Fruit fly (Drosophila melanogaster) whole organism, embryonic: ENCODE results near the gene Bacc.
A peak's percentile ranks its signal among the peaks of the same experiment; 100 is the strongest.

ENCODE experiments used
- Adf1 ChIP-seq: fragments of 200-800 bp; sonication (Bioruptor generic); IDR thresholded peaks from 2 replicates; pipeline ENCODE4 v1.3.6; 2022; ENCODE audit warnings: missing biosample characterization, missing genetic modification characterization
- Asciz ChIP-seq: fragments of 200-800 bp; sonication (Bioruptor generic); optimal IDR thresholded peaks from 2 replicates; lab custom pipeline; 2017; ENCODE audit warnings: missing biosample characterization, mild to moderate bottlenecking, missing genetic modification characterization, missing genetic modification reagents
- CG14014 ChIP-seq: fragments of 200-800 bp; sonication (Bioruptor generic); IDR thresholded peaks from 2 replicates; pipeline ENCODE4 v1.3.6; 2022; ENCODE audit warnings: missing biosample characterization, missing genetic modification characterization
- CG14965 ChIP-seq: fragments of 200-800 bp; sonication (Bioruptor generic); optimal IDR thresholded peaks from 2 replicates; lab custom pipeline; 2016; ENCODE audit warnings: missing biosample characterization, missing genetic modification characterization, borderline replicate concordance
- CG16813 ChIP-seq: fragments of 200-800 bp; sonication (Bioruptor generic); IDR thresholded peaks from 3 replicates; pipeline ENCODE4 v1.3.6; 2022; ENCODE audit warnings: missing biosample characterization, missing genetic modification characterization; ENCODE audit not compliant: partially characterized antibody
- CG18619 ChIP-seq: fragments of 200-800 bp; sonication (Bioruptor generic); optimal IDR thresholded peaks from 3 replicates; lab custom pipeline; 2017; ENCODE audit warnings: missing biosample characterization, mild to moderate bottlenecking, missing genetic modification characterization
- CG2116 ChIP-seq: fragments of 200-800 bp; sonication (Bioruptor generic); optimal IDR thresholded peaks from 3 replicates; lab custom pipeline; 2018; ENCODE audit warnings: missing biosample characterization, mild to moderate bottlenecking, missing genetic modification characterization
- CG3281 ChIP-seq: fragments of 200-800 bp; sonication (Bioruptor generic); optimal IDR thresholded peaks from 3 replicates; lab custom pipeline; 2017; ENCODE audit warnings: missing biosample characterization, mild to moderate bottlenecking, missing genetic modification characterization
- CG6175 ChIP-seq: fragments of 200-800 bp; sonication (Bioruptor generic); IDR thresholded peaks from 3 replicates; pipeline ENCODE4 v1.3.6; 2022; ENCODE audit warnings: missing biosample characterization, missing genetic modification characterization
- CG6254 ChIP-seq: fragments of 200-800 bp; sonication (Bioruptor generic); optimal IDR thresholded peaks from 3 replicates; lab custom pipeline; 2017; ENCODE audit warnings: mild to moderate bottlenecking, missing biosample characterization, missing genetic modification reagents, missing genetic modification characterization
- CG8290 ChIP-seq, 3 experiments: fragments of 200-800 bp; sonication (Bioruptor generic); optimal IDR thresholded peaks; 2 replicates each; lab custom pipeline; 2016 to 2019; ENCODE audit warnings: missing biosample characterization in 3 of 3, missing genetic modification characterization in 3 of 3, mild to moderate bottlenecking in 2 of 3, moderate library complexity in 1 of 3
- CTCF ChIP-seq: fragments of 200-800 bp; sonication (Bioruptor generic); optimal IDR thresholded peaks from 2 replicates; lab custom pipeline; 2017; ENCODE audit warnings: missing biosample characterization, mild to moderate bottlenecking, missing genetic modification characterization, moderate library complexity
- Camta ChIP-seq: fragments of 200-800 bp; sonication (Bioruptor generic); optimal IDR thresholded peaks from 2 replicates; lab custom pipeline; 2016; ENCODE audit warnings: missing biosample characterization, missing genetic modification characterization
- Dref ChIP-seq: fragments of 200-800 bp; sonication (Bioruptor generic); IDR thresholded peaks from 2 replicates; pipeline ENCODE4 v1.3.6; 2022; ENCODE audit warnings: missing biosample characterization, missing genetic modification characterization
- Fer3 ChIP-seq: fragments of 200-800 bp; sonication (Bioruptor generic); optimal IDR thresholded peaks from 2 replicates; lab custom pipeline; 2018; ENCODE audit warnings: missing biosample characterization, mild to moderate bottlenecking, missing genetic modification characterization, moderate library complexity
- HHEX ChIP-seq: fragments of 200-800 bp; sonication (Bioruptor generic); optimal IDR thresholded peaks from 3 replicates; lab custom pipeline; 2017; ENCODE audit warnings: missing biosample characterization, mild to moderate bottlenecking, missing genetic modification characterization, missing genetic modification reagents
- Hand ChIP-seq: fragments of 200-800 bp; sonication (Bioruptor generic); optimal IDR thresholded peaks from 2 replicates; lab custom pipeline; 2017; ENCODE audit warnings: mild to moderate bottlenecking, missing biosample characterization, missing genetic modification reagents, missing genetic modification characterization
- Lpt ChIP-seq: fragments of >200 bp; optimal IDR thresholded peaks from 2 replicates; lab custom pipeline; 2018; ENCODE audit warnings: missing biosample characterization, missing genetic modification characterization
- Meics ChIP-seq: fragments of 200-800 bp; sonication (Bioruptor generic); optimal IDR thresholded peaks from 2 replicates; lab custom pipeline; 2017; ENCODE audit warnings: missing biosample characterization, mild to moderate bottlenecking, missing genetic modification characterization
- Myb ChIP-seq: fragments of 200-800 bp; sonication (Bioruptor generic); optimal IDR thresholded peaks from 2 replicates; lab custom pipeline; 2016; ENCODE audit warnings: missing biosample characterization, missing genetic modification characterization
- Oli ChIP-seq: fragments of 200-800 bp; sonication (Bioruptor generic); optimal IDR thresholded peaks from 2 replicates; lab custom pipeline; 2018; ENCODE audit warnings: missing biosample characterization, mild to moderate bottlenecking, missing genetic modification characterization, moderate library complexity
- Sin3A ChIP-seq: fragments of >200 bp; optimal IDR thresholded peaks from 2 replicates; lab custom pipeline; 2018
- Sox102F ChIP-seq: fragments of 200-800 bp; sonication (Bioruptor generic); optimal IDR thresholded peaks from 2 replicates; lab custom pipeline; 2018; ENCODE audit warnings: missing biosample characterization, mild to moderate bottlenecking, missing genetic modification characterization, moderate library complexity
- Stat92E ChIP-seq, 3 experiments: fragments of >200 bp in 2 of 3; fragments of 200-800 bp in 1 of 3; sonication (Bioruptor generic) in 1 of 3; optimal IDR thresholded peaks; 2 replicates each; lab custom pipeline; 2017 to 2019; ENCODE audit warnings: missing biosample characterization in 3 of 3, missing genetic modification characterization in 3 of 3, mild to moderate bottlenecking in 1 of 3, moderate library complexity in 1 of 3
- Xbp1 ChIP-seq: fragments of 200-800 bp; sonication (Bioruptor generic); optimal IDR thresholded peaks from 3 replicates; lab custom pipeline; 2016; ENCODE audit warnings: missing biosample characterization, mild to moderate bottlenecking, missing genetic modification characterization
- abd-A ChIP-seq: fragments of 200-800 bp; sonication (Bioruptor generic); optimal IDR thresholded peaks from 3 replicates; lab custom pipeline; 2019; ENCODE audit warnings: missing biosample characterization, mild to moderate bottlenecking, missing genetic modification characterization, moderate library complexity
- cato ChIP-seq: fragments of 200-800 bp; sonication (Bioruptor generic); optimal IDR thresholded peaks from 2 replicates; lab custom pipeline; 2016; ENCODE audit warnings: missing biosample characterization, missing genetic modification characterization, borderline replicate concordance
- corto ChIP-seq: fragments of 200-800 bp; sonication (Bioruptor generic); optimal IDR thresholded peaks from 2 replicates; lab custom pipeline; 2016; ENCODE audit warnings: missing biosample characterization, mild to moderate bottlenecking, missing genetic modification characterization, moderate library complexity
- cwo ChIP-seq: fragments of 200-800 bp; sonication (Bioruptor generic); optimal IDR thresholded peaks from 3 replicates; lab custom pipeline; 2017; ENCODE audit warnings: missing biosample characterization, missing genetic modification characterization, mild to moderate bottlenecking, moderate library complexity, missing genetic modification reagents
- dmrt11E ChIP-seq: fragments of 200-800 bp; sonication (Bioruptor generic); optimal IDR thresholded peaks from 3 replicates; lab custom pipeline; 2018; ENCODE audit warnings: missing biosample characterization, mild to moderate bottlenecking, missing genetic modification characterization, moderate library complexity
- dpn ChIP-seq, 2 experiments: fragments of 200-800 bp; sonication (Bioruptor generic); optimal IDR thresholded peaks; 3 replicates each; lab custom pipeline; 2016; ENCODE audit warnings: missing biosample characterization in 2 of 2, missing genetic modification characterization in 2 of 2
- eve ChIP-seq, 2 experiments: fragments of >200 bp; optimal IDR thresholded peaks; 2 replicates each; lab custom pipeline; 2017; ENCODE audit warnings: missing biosample characterization in 2 of 2, missing genetic modification characterization in 2 of 2
- ewg ChIP-seq: fragments of 200-800 bp; sonication (Bioruptor generic); optimal IDR thresholded peaks from 3 replicates; lab custom pipeline; 2017; ENCODE audit warnings: mild to moderate bottlenecking, missing biosample characterization, missing genetic modification reagents, missing genetic modification characterization
- grau ChIP-seq: fragments of 200-800 bp; optimal IDR thresholded peaks from 3 replicates; lab custom pipeline; 2019; ENCODE audit warnings: missing biosample characterization, mild to moderate bottlenecking, missing genetic modification characterization, moderate library complexity
- grn ChIP-seq: fragments of 200-800 bp; sonication (Bioruptor generic); optimal IDR thresholded peaks from 3 replicates; lab custom pipeline; 2017; ENCODE audit warnings: missing biosample characterization, missing genetic modification characterization
- klu ChIP-seq: fragments of 200-800 bp; sonication (Bioruptor generic); IDR thresholded peaks from 2 replicates; pipeline ENCODE4 v1.3.6; 2022; ENCODE audit warnings: missing biosample characterization, missing genetic modification characterization
- prd ChIP-seq, 3 experiments: fragments of >200 bp in 2 of 3; fragments of 200-800 bp in 1 of 3; sonication (Bioruptor generic) in 1 of 3; optimal IDR thresholded peaks in 2 of 3; IDR thresholded peaks in 1 of 3; 2 replicates in 2 of 3; 3 replicates in 1 of 3; pipeline versions ENCODE4 v1.3.6 to Lab custom; 2017 to 2022; ENCODE audit warnings: missing biosample characterization in 1 of 3, missing genetic modification characterization in 1 of 3
- ranshi ChIP-seq: fragments of 200-800 bp; sonication (Bioruptor generic); IDR thresholded peaks from 2 replicates; pipeline ENCODE4 v1.3.6; 2022; ENCODE audit warnings: missing biosample characterization, missing genetic modification characterization
- so ChIP-seq: fragments of 200-800 bp; sonication (Bioruptor generic); IDR thresholded peaks from 3 replicates; pipeline ENCODE4 v1.3.6; 2022; ENCODE audit warnings: missing biosample characterization, missing genetic modification characterization
- ssp ChIP-seq: fragments of 200-800 bp; sonication (Bioruptor generic); IDR thresholded peaks from 2 replicates; pipeline ENCODE4 v1.3.6; 2022; ENCODE audit warnings: missing biosample characterization, missing genetic modification characterization
- sug ChIP-seq: fragments of 200-800 bp; optimal IDR thresholded peaks from 2 replicates; lab custom pipeline; 2019; ENCODE audit warnings: missing biosample characterization, mild to moderate bottlenecking, missing genetic modification characterization, moderate library complexity
- unpg ChIP-seq: fragments of 200-800 bp; sonication (Bioruptor generic); optimal IDR thresholded peaks from 3 replicates; lab custom pipeline; 2018; ENCODE audit warnings: missing biosample characterization, mild to moderate bottlenecking, missing genetic modification characterization, moderate library complexity
- zfh2 ChIP-seq: fragments of 200-800 bp; sonication (Bioruptor generic); optimal IDR thresholded peaks from 2 replicates; lab custom pipeline; 2016; ENCODE audit warnings: missing biosample characterization, missing genetic modification characterization

Gene Bacc

DNA sequence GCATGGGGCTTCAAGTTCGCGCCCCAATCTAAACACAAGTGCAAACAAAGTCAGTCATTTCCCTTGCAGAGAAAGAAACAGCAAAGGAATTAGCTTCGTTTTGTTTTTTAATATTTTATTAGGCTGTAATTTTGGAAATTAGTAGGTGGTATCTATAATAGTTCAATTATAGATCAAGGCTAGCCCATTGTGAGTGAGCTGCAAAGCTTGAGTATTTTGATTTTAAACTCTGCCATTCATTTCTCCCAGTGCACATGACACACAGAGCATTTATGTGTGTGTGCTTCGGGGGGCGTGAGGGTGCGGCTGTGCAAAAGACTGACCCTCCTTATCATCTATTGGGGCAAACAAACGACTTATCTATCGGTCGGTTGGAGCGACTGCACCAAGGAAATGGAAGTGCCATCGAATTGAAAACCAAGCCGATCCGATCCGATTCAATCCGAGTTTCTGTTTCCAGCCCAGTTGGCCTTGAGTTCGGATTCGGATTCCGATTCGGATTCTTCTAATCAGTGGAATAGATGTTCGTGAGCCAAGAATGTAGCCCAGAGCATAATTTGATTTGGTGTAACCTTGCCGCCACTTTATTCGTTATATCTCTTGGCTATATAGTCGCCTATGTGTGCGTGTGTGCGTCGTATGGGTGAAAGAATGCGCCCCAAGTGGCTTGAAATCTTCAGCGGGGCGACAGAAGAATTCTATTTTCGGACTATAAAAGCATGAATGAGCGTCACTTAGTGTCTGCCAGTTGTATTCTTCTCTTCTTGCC is 20.7 kb upstream of the Bacc start (continued):
- TF ChIP-seq Dref (no peak), klu (GFP tag; lab: Robert Waterston, UW) (peak; percentile 18; the same call in 1 of the 2 replicates), Oli (tag; lab: Kevin White, UChicago) (peak; percentile 45), Meics (GFP tag; lab: Kevin White, UChicago) (peak; percentile 33)

DNA sequence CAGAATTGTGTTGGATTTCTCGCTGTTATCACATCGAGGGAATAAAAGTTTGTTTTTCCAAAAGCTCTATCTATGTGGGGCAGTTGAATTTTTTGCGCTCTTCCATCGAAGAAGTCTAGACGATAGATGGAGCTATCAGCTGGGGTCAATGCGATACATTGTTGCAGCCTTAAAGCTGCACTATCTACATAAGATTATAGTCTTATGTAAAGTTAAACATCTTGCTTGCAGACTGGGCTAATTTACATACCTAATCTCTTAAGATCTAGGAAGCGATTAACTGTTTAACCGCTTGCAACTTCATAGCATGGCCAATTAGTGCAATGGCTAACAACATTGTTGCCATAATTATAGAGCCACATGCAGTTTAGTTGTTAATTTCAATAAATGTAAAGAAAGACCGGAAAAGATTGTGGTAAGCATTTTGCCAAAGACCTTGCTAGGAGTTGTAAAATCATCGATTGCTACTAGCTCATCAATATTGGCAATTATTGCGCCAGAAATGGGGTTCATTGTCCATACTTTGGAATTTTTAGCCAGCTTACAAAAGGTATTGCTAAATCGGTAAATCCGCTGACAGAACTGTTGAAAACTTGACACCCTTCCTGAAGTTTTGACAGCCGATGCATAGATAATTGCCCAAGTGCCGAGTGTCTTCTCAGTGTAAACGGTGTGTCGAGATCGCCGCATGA is 20.0 kb upstream of the Bacc start:
- TF ChIP-seq CTCF: peak; percentile 71
- peak in 1 of 2 experiments; percentile 65 for TF ChIP-seq eve (GFP tag; optimal IDR thresholded peaks at IDR 0.05; lab: Kevin White, UChicago)
- no peak for TF ChIP-seq corto (GFP tag; lab: Kevin White, UChicago)
- TF ChIP-seq, all 482 proteins: peak for 2

DNA sequence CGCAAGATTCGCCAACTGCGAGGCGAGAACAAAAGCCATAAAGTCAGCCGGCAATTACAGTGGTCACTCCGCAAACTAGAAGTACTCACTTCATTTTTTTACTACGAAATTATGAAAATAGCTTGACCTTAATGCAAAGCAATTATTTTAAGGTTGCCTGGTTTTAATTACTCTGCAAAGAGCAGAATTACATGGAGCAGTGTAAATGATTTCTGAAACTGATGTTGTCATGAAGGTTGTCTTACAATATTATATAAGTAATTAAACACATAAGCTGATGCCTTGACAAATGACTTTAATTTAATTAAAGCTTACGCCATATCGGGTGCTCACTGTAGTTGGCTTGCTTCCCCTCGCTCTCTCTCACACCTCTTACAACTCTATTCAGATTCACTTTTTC is 18.0 kb upstream of the Bacc start:
- TF ChIP-seq Asciz (GFP tag; lab: Kevin White, UChicago) (peak; percentile 2), CG2116 (GFP tag; lab: Kevin White, UChicago) (no peak), prd (optimal IDR thresholded peaks at IDR 0.05; lab: Kevin White, UChicago) (no peak), prd (GFP tag; IDR thresholded peaks at IDR 0.05; lab: Robert Waterston, UW) (peak; percentile 22; the same call in 1 of the 3 replicates), HHEX (GFP tag; lab: Kevin White, UChicago) (peak; percentile 48), Xbp1 (GFP tag; lab: Kevin White, UChicago) (peak; percentile 31), cato (GFP tag; lab: Kevin White, UChicago) (no peak), Sox102F (GFP tag; lab: Kevin White, UChicago) (peak; percentile 43), Stat92E (GFP tag; optimal IDR thresholded peaks at IDR 0.05; lab: Kevin White, UChicago) (no peak), unpg (GFP tag; lab: Kevin White, UChicago) (peak; percentile 45), ranshi (GFP tag; lab: Robert Waterston, UW) (peak; percentile 62; the same call in 1 of the 2 replicates), Adf1 (GFP tag; lab: Robert Waterston, UW) (no peak; the same call in 1 of the 2 replicates), grau (tag; lab: Kevin White, UChicago) (peak; percentile 89), CG6175 (GFP tag; lab: Robert Waterston, UW) (no peak), grn (GFP tag; lab: Kevin White, UChicago) (no peak), ewg (GFP tag; lab: Kevin White, UChicago) (no peak), dmrt11E (tag; lab: Kevin White, UChicago) (no peak), CG6254 (GFP tag; lab: Kevin White, UChicago) (no peak), zfh2 (GFP tag; lab: Kevin White, UChicago) (peak; percentile 74), sug (tag; lab: Kevin White, UChicago) (no peak), Camta (GFP tag; lab: Kevin White, UChicago) (no peak), dpn (GFP tag; optimal IDR thresholded peaks at IDR 0.05; lab: Kevin White, UChicago) (peak; percentile 43 to 57), CG8290 (GFP tag; optimal IDR thresholded peaks at IDR 0.05; lab: Kevin White, UChicago) (no peak), CG8290 (tag; optimal IDR thresholded peaks at IDR 0.05; lab: Kevin White, UChicago) (peak in 1 of 2 experiments; percentile 15), Lpt (GFP tag; lab: Kevin White, UChicago) (no peak), CG16813 (no peak), CG3281 (GFP tag; lab: Kevin White, UChicago) (peak; percentile 85), CG18619 (GFP tag; lab: Kevin White, UChicago) (peak; percentile 31), Sin3A (no peak), so (GFP tag; lab: Robert Waterston, UW) (peak; percentile 60; the same call in 2 of the 3 replicates), abd-A (tag; lab: Kevin White, UChicago) (no peak), cwo (GFP tag; lab: Kevin White, UChicago) (peak; percentile 54), CG14965 (GFP tag; lab: Kevin White, UChicago) (no peak), Hand (GFP tag; lab: Kevin White, UChicago) (peak; percentile 46), CG14014 (GFP tag; lab: Robert Waterston, UW) (peak; percentile 35; the same call in 1 of the 2 replicates), Fer3 (tag; lab: Kevin White, UChicago) (peak; percentile 55), ssp (GFP tag; lab: Robert Waterston, UW) (0 out of 2 replicates have a peak, but pooled peaks have one; percentile 9), Myb (GFP tag; lab: Kevin White, UChicago) (peak; percentile 34)
